Worm (Caenorhabditis elegans): Measurements from ENCODE around the gene B0524.5.

- TF ChIP-seq him-1 (tag; optimal IDR thresholded peaks at IDR 0.05) (no peak), W03F9.2 (tag; optimal IDR thresholded peaks at IDR 0.05) (no peak)
Measured at ce11 chrIII:1938712-1939624, 45.3 kb upstream of the B0524.5 start.

Data from whole organism, L4/young adult.